Fruit fly (Drosophila melanogaster) whole organism, wandering third instar larva: ENCODE results near the gene HIP-R.

Source experiments
- Abd-B ChIP-seq: fragments of >200 bp; optimal IDR thresholded peaks from 2 replicates; lab custom pipeline; 2017; ENCODE audit warnings: missing biosample characterization, missing genetic modification characterization
- Hnf4 ChIP-seq: fragments of 200-800 bp; sonication (Bioruptor generic); optimal IDR thresholded peaks from 2 replicates; lab custom pipeline; 2016; ENCODE audit warnings: missing biosample characterization, mild to moderate bottlenecking, missing genetic modification characterization
- Hr83 ChIP-seq: fragments of 200-300 bp; sonication (Bioruptor generic); optimal IDR thresholded peaks from 2 replicates; lab custom pipeline; 2016; ENCODE audit warnings: missing biosample characterization, mild to moderate bottlenecking, missing genetic modification characterization, moderate library complexity; ENCODE audit not compliant: poor library complexity, severe bottlenecking
- Myc ChIP-seq: fragments of >200 bp; optimal IDR thresholded peaks from 2 replicates; lab custom pipeline; 2017
- br ChIP-seq: fragments of 200-800 bp; sonication (Bioruptor generic); optimal IDR thresholded peaks from 2 replicates; lab custom pipeline; 2016; ENCODE audit warnings: missing biosample characterization, missing genetic modification characterization
- dmrt93B ChIP-seq: fragments of 200-800 bp; sonication (Bioruptor generic); optimal IDR thresholded peaks from 2 replicates; lab custom pipeline; 2018; ENCODE audit warnings: missing biosample characterization, mild to moderate bottlenecking, missing genetic modification characterization
- fru ChIP-seq: fragments of 200-800 bp; sonication (Bioruptor generic); optimal IDR thresholded peaks from 3 replicates; lab custom pipeline; 2016; ENCODE audit warnings: missing biosample characterization, mild to moderate bottlenecking, missing genetic modification characterization
- h ChIP-seq: fragments of 200-800 bp; sonication (Bioruptor generic); optimal IDR thresholded peaks from 3 replicates; lab custom pipeline; 2016; ENCODE audit warnings: missing biosample characterization, mild to moderate bottlenecking, missing genetic modification characterization
- lola ChIP-seq: fragments of >200 bp; optimal IDR thresholded peaks from 2 replicates; lab custom pipeline; 2017; ENCODE audit warnings: missing biosample characterization, missing genetic modification characterization
- pan ChIP-seq: fragments of >200 bp; optimal IDR thresholded peaks from 2 replicates; lab custom pipeline; 2017
- psq ChIP-seq: fragments of 200-800 bp; sonication (Bioruptor generic); optimal IDR thresholded peaks from 3 replicates; lab custom pipeline; 2017; ENCODE audit warnings: missing biosample characterization, mild to moderate bottlenecking, missing genetic modification characterization, moderate library complexity
- usp ChIP-seq: fragments of >200 bp; optimal IDR thresholded peaks from 2 replicates; lab custom pipeline; 2017; ENCODE audit warnings: missing biosample characterization, missing genetic modification characterization

- TF ChIP-seq psq (GFP tag; lab: Kevin White, UChicago) (peak; percentile 97), dmrt93B (GFP tag; lab: Kevin White, UChicago) (no peak), Myc (lab: Kevin White, UChicago) (peak; percentile 19), Abd-B (no peak), pan (no peak), br (no peak), Hr83 (GFP tag; lab: Kevin White, UChicago) (no peak), usp (GFP tag; lab: Kevin White, UChicago) (no peak), fru (GFP tag; lab: Kevin White, UChicago) (peak; percentile 22), h (GFP tag; lab: Kevin White, UChicago) (peak; percentile 54), lola (GFP tag; lab: Kevin White, UChicago) (no peak), Hnf4 (no peak)
These were observed 16.7 kb upstream of the HIP-R start for dm6 chrX:3772811-3773740.
